Fruit fly (Drosophila melanogaster) whole organism, prepupa: Measurements from ENCODE around the gene CG14506.

ENCODE experiments used
- CG32006 ChIP-seq: fragments of 200-800 bp; sonication (Bioruptor generic); optimal IDR thresholded peaks from 3 replicates; lab custom pipeline; 2017; ENCODE audit warnings: missing biosample characterization, mild to moderate bottlenecking, missing genetic modification characterization
- CG6276 ChIP-seq: fragments of 200-800 bp; sonication (Bioruptor generic); optimal IDR thresholded peaks from 2 replicates; lab custom pipeline; 2017; ENCODE audit warnings: missing biosample characterization, mild to moderate bottlenecking, missing genetic modification characterization
- net ChIP-seq: fragments of 200-800 bp; sonication (Bioruptor generic); optimal IDR thresholded peaks from 3 replicates; lab custom pipeline; 2016; ENCODE audit warnings: missing biosample characterization, missing genetic modification characterization

DNA sequence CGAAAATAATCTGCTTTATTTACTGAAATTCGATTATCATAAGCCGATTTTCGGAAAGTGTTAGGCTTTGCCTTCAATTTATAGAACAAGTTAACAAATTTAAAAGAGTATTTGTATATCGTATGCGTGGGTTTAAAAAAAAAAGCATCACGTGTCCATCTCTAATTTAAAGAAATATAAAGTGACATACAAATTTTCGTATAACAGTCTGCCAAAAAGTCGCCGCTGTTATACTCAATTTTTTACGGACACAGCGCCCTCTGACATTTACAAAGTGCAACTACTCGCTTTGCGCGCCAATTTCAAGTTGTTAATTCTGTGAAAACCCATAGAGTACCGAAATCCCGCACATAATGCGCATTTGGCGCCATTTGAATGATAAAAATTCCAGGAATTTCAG is 45.6 kb downstream of the CG14506 start:
- TF ChIP-seq net (GFP tag; lab: Kevin White, UChicago) (no peak), CG6276 (GFP tag; lab: Kevin White, UChicago) (no peak), CG32006 (GFP tag; lab: Kevin White, UChicago) (no peak)
